Fruit fly (Drosophila melanogaster): ENCODE results near the gene ppk27.

The ppk27 gene

dm6 chr3L:3802677-3803076 lies 47.7 kb upstream of the ppk27 start (continued):
- TF ChIP-seq dsx (GFP tag; optimal IDR thresholded peaks at IDR 0.05; ENCODE audit: poor library complexity, severe bottlenecking): peak; percentile 69
- TF ChIP-seq net (GFP tag; optimal IDR thresholded peaks at IDR 0.05): no peak
- TF ChIP-seq vri (GFP tag; optimal IDR thresholded peaks at IDR 0.05): no peak
- peak; percentile 60 for TF ChIP-seq CG1621 (tag; optimal IDR thresholded peaks at IDR 0.05)
- TF ChIP-seq CG4318 (GFP tag; optimal IDR thresholded peaks at IDR 0.05): peak; percentile 68
- TF ChIP-seq svp (GFP tag): no peak
- peak; percentile 71 for TF ChIP-seq Ets21C (GFP tag; optimal IDR thresholded peaks at IDR 0.05)
- no peak for TF ChIP-seq CG16779 (tag; optimal IDR thresholded peaks at IDR 0.05)
- no peak for TF ChIP-seq Smox (GFP tag; optimal IDR thresholded peaks at IDR 0.05)
- TF ChIP-seq CG8319 (GFP tag; optimal IDR thresholded peaks at IDR 0.05): peak; percentile 63
- no peak for TF ChIP-seq CG6276 (GFP tag; optimal IDR thresholded peaks at IDR 0.05)
- peak; percentile 8 for TF ChIP-seq Hr38 (GFP tag; optimal IDR thresholded peaks at IDR 0.05)
- peak; percentile 77 for TF ChIP-seq CG15336 (GFP tag; IDR thresholded peaks at IDR 0.05)
- peak; percentile 95 for TF ChIP-seq Eip78C (GFP tag)
- TF ChIP-seq CG11762 (GFP tag; optimal IDR thresholded peaks at IDR 0.05; ENCODE audit: insufficient read depth): no peak
- TF ChIP-seq CG6808 (GFP tag; optimal IDR thresholded peaks at IDR 0.05): peak; percentile 50

- no peak for TF ChIP-seq CG7368 (GFP tag; optimal IDR thresholded peaks at IDR 0.05)
- TF ChIP-seq pdm3 (GFP tag; optimal IDR thresholded peaks at IDR 0.05): no peak
- TF ChIP-seq CG8632 (GFP tag; optimal IDR thresholded peaks at IDR 0.05): no peak
- no peak for TF ChIP-seq CG11294 (GFP tag; IDR thresholded peaks at IDR 0.05)
- TF ChIP-seq CG8319 (GFP tag; optimal IDR thresholded peaks at IDR 0.05): no peak
- no peak for TF ChIP-seq CG3919 (GFP tag; optimal IDR thresholded peaks at IDR 0.05)
- peak; percentile 17 for TF ChIP-seq Hr39 (GFP tag; optimal IDR thresholded peaks at IDR 0.05)
- TF ChIP-seq dac (GFP tag; optimal IDR thresholded peaks at IDR 0.05): no peak
- TF ChIP-seq Eip75B (GFP tag; optimal IDR thresholded peaks at IDR 0.05): no peak
- peak; percentile 13 for TF ChIP-seq OdsH (GFP tag; optimal IDR thresholded peaks at IDR 0.05)
- TF ChIP-seq CG6163 (GFP tag; IDR thresholded peaks at IDR 0.05): no peak
- no peak for TF ChIP-seq acj6 (GFP tag; optimal IDR thresholded peaks at IDR 0.05)
- no peak for TF ChIP-seq CG1621 (tag; optimal IDR thresholded peaks at IDR 0.05)
- no peak for TF ChIP-seq CG6792 (GFP tag; optimal IDR thresholded peaks at IDR 0.05)
- TF ChIP-seq dsx (GFP tag; optimal IDR thresholded peaks at IDR 0.05; ENCODE audit: poor library complexity, severe bottlenecking): no peak
- no peak for TF ChIP-seq CG6808 (GFP tag; optimal IDR thresholded peaks at IDR 0.05)
- TF ChIP-seq net (GFP tag; optimal IDR thresholded peaks at IDR 0.05): no peak
- no peak for TF ChIP-seq CG16779 (tag; optimal IDR thresholded peaks at IDR 0.05)
- no peak for TF ChIP-seq Ets21C (GFP tag; optimal IDR thresholded peaks at IDR 0.05)
- TF ChIP-seq svp (GFP tag): peak; percentile 65
- no peak for TF ChIP-seq CG3032 (tag; optimal IDR thresholded peaks at IDR 0.05)
- no peak for TF ChIP-seq Ets96B (tag; optimal IDR thresholded peaks at IDR 0.05)
- TF ChIP-seq Met (GFP tag; optimal IDR thresholded peaks at IDR 0.05): peak; percentile 10
- TF ChIP-seq Eip78C (GFP tag): peak; percentile 61
- no peak for TF ChIP-seq Sox14 (GFP tag; optimal IDR thresholded peaks at IDR 0.05)
- no peak for TF ChIP-seq Smox (GFP tag; optimal IDR thresholded peaks at IDR 0.05)
- TF ChIP-seq fkh (GFP tag; optimal IDR thresholded peaks at IDR 0.05): no peak
- TF ChIP-seq CG11762 (GFP tag; optimal IDR thresholded peaks at IDR 0.05; ENCODE audit: insufficient read depth): no peak
- peak; percentile 17 for TF ChIP-seq topi (GFP tag; optimal IDR thresholded peaks at IDR 0.05)
- no peak for TF ChIP-seq CG6854 (GFP tag; optimal IDR thresholded peaks at IDR 0.05)
- TF ChIP-seq CG9139 (GFP tag; optimal IDR thresholded peaks at IDR 0.05): no peak
- no peak for TF ChIP-seq fd59A (GFP tag; optimal IDR thresholded peaks at IDR 0.05)
- no peak for TF ChIP-seq eg (GFP tag; IDR thresholded peaks at IDR 0.05)
- TF ChIP-seq CG11902 (GFP tag; optimal IDR thresholded peaks at IDR 0.05): no peak
- no peak for TF ChIP-seq salr (GFP tag; optimal IDR thresholded peaks at IDR 0.05)
- peak; percentile 40 for TF ChIP-seq Eip93F (GFP tag; optimal IDR thresholded peaks at IDR 0.05)
- no peak for TF ChIP-seq Hr38 (GFP tag; optimal IDR thresholded peaks at IDR 0.05)
- TF ChIP-seq CG31627 (GFP tag; optimal IDR thresholded peaks at IDR 0.05): no peak
- peak; percentile 46 for TF ChIP-seq CG32006 (GFP tag; optimal IDR thresholded peaks at IDR 0.05)
- TF ChIP-seq CG15336 (GFP tag; IDR thresholded peaks at IDR 0.05): no peak
- no peak for TF ChIP-seq lz (GFP tag; optimal IDR thresholded peaks at IDR 0.05)
- TF ChIP-seq Blimp-1 (GFP tag; optimal IDR thresholded peaks at IDR 0.05): no peak
- no peak for TF ChIP-seq cyc (GFP tag; optimal IDR thresholded peaks at IDR 0.05)
- TF ChIP-seq CG34406 (GFP tag; optimal IDR thresholded peaks at IDR 0.05): no peak
- TF ChIP-seq fd85E (GFP tag; optimal IDR thresholded peaks at IDR 0.05): no peak
- no peak for TF ChIP-seq esn (GFP tag; optimal IDR thresholded peaks at IDR 0.05)
Measured at dm6 chr3L:3801813-3802212, 46.8 kb upstream of the ppk27 start.

All from whole organism, prepupa.